Worm (Caenorhabditis elegans): ENCODE measurements around the gene mes-4.

DNA sequence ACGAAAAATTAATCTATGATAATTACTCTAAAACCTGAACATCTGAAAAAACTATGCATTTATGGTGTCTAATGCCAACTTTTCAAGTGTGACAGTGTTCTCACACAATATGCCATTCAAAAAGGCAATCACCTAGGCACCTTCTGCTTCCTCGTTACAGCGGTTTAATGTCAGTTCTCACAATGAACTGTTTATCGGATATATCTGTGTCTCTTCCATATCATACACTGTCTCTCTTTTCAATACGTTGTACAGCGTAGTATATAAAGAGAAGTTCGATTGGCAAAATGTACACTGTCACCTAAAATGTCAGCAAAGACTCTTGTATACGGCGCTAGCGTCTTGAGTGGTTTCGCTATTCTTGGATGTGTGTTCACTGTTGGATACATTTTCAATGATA, 4.3 kb upstream of the mes-4 start, which contains the start of gene col-162:
- no peak for TF ChIP-seq unc-62 (GFP tag; optimal IDR thresholded peaks at IDR 0.05)
- TF ChIP-seq F16B12.6 (tag; optimal IDR thresholded peaks at IDR 0.05): no peak
- no peak for TF ChIP-seq mep-1 (tag; optimal IDR thresholded peaks at IDR 0.05)

All from whole organism, L1 larva.